Worm (Caenorhabditis elegans) whole organism, early embryonic: ENCODE data around the gene W09C2.10.

Experiments
- flt-1 ChIP-seq: fragments of 200-800 bp; sonication (Bioruptor generic); IDR thresholded peaks from 2 replicates; pipeline ENCODE4 v1.3.6; 2022; ENCODE audit warnings: missing genetic modification characterization, missing compliant biosample characterization
- hmg-4 ChIP-seq: fragments of 200-800 bp; sonication (Bioruptor generic); optimal IDR thresholded peaks from 2 replicates; lab custom pipeline; 2018; ENCODE audit warnings: mild to moderate bottlenecking, missing genetic modification characterization, missing compliant biosample characterization
- pes-1 ChIP-seq: fragments of 200-800 bp; sonication (Bioruptor generic); IDR thresholded peaks from 2 replicates; pipeline ENCODE4 v1.3.6; 2022; ENCODE audit warnings: missing genetic modification reagents, missing genetic modification characterization, missing compliant biosample characterization

DNA sequence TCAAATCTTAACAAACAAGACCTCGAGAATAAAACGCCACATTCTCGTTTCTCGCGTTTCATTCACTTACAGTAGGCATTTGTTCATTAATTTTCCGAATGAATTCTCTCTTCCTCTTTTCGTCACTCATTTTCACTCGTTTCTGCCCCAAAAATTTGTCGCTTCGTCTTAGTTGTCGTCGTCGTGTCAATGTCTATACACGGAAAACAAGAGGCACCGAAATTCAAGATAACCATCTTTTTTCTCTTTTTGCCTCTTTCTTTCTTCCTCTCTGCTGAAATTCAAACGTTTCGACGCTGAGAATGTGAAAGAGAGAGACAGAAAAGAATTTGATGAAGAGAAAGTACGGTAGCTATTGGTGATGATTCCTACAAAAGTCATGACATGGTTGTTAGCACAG is 6.9 kb downstream of the W09C2.10 start:
- TF ChIP-seq pes-1 (GFP tag; lab: Robert Waterston, UW) (no peak), flt-1 (GFP tag; lab: Robert Waterston, UW) (no peak), hmg-4 (GFP tag; lab: Kevin White, UChicago) (no peak)
